Fruit fly (Drosophila melanogaster) whole organism, embryonic: ENCODE data around the gene CG7408.

Experiments used
- B-H2 ChIP-seq: fragments of 200-800 bp; sonication (Bioruptor generic); optimal IDR thresholded peaks from 2 replicates; lab custom pipeline; 2018; ENCODE audit warnings: missing biosample characterization, mild to moderate bottlenecking, missing genetic modification characterization
- BtbVII ChIP-seq: fragments of 200-800 bp; sonication (Bioruptor generic); optimal IDR thresholded peaks from 3 replicates; lab custom pipeline; 2017; ENCODE audit warnings: missing biosample characterization, mild to moderate bottlenecking, missing genetic modification characterization
- CG10543 ChIP-seq: fragments of 200-800 bp; sonication (Bioruptor generic); optimal IDR thresholded peaks from 3 replicates; lab custom pipeline; 2017; ENCODE audit warnings: missing biosample characterization, mild to moderate bottlenecking, missing genetic modification characterization, moderate library complexity
- CG11085 ChIP-seq: fragments of 200-800 bp; sonication (Bioruptor generic); IDR thresholded peaks from 2 replicates; pipeline ENCODE4 v1.3.6; 2022; ENCODE audit warnings: missing biosample characterization, missing genetic modification characterization
- CG11093 ChIP-seq: fragments of 200-800 bp; sonication (Bioruptor generic); IDR thresholded peaks from 3 replicates; pipeline ENCODE4 v1.3.6; 2022; ENCODE audit warnings: missing biosample characterization, missing genetic modification characterization
- CG13287 ChIP-seq: fragments of 200-800 bp; sonication (Bioruptor generic); IDR thresholded peaks from 2 replicates; pipeline ENCODE4 v1.3.6; 2022; ENCODE audit warnings: missing biosample characterization, missing genetic modification characterization; ENCODE audit not compliant: partially characterized antibody
- CG14860 ChIP-seq: fragments of 200-800 bp; sonication (Bioruptor generic); IDR thresholded peaks from 3 replicates; pipeline ENCODE4 v1.3.6; 2022; ENCODE audit warnings: missing biosample characterization, missing genetic modification characterization; ENCODE audit not compliant: partially characterized antibody
- CG14965 ChIP-seq: fragments of 200-800 bp; sonication (Bioruptor generic); optimal IDR thresholded peaks from 2 replicates; lab custom pipeline; 2016; ENCODE audit warnings: missing biosample characterization, missing genetic modification characterization, borderline replicate concordance
- CG15073 ChIP-seq: fragments of 200-800 bp; sonication (Bioruptor generic); optimal IDR thresholded peaks from 2 replicates; lab custom pipeline; 2016; ENCODE audit warnings: missing biosample characterization, missing genetic modification characterization
- CG17359 ChIP-seq: fragments of 200-800 bp; sonication (Bioruptor generic); optimal IDR thresholded peaks from 3 replicates; lab custom pipeline; 2018; ENCODE audit warnings: missing biosample characterization, mild to moderate bottlenecking, missing genetic modification characterization, moderate library complexity
- CG17385 ChIP-seq: fragments of 200-800 bp; sonication (Bioruptor generic); optimal IDR thresholded peaks from 3 replicates; lab custom pipeline; 2018; ENCODE audit warnings: missing biosample characterization, mild to moderate bottlenecking, missing genetic modification characterization
- CG17829 ChIP-seq: fragments of 200-800 bp; optimal IDR thresholded peaks from 2 replicates; lab custom pipeline; 2019; ENCODE audit warnings: missing biosample characterization, mild to moderate bottlenecking, missing genetic modification characterization, moderate library complexity
- CG31441 ChIP-seq: fragments of 200-800 bp; sonication (Bioruptor generic); IDR thresholded peaks from 2 replicates; pipeline ENCODE4 v1.3.6; 2022; ENCODE audit warnings: missing biosample characterization, missing genetic modification characterization
- CG3407 ChIP-seq: fragments of 200-800 bp; sonication (Bioruptor generic); optimal IDR thresholded peaks from 2 replicates; lab custom pipeline; 2018; ENCODE audit warnings: missing biosample characterization, mild to moderate bottlenecking, missing genetic modification characterization
- CG5953 ChIP-seq: fragments of 200-800 bp; sonication (Bioruptor generic); IDR thresholded peaks from 2 replicates; pipeline ENCODE4 v1.3.6; 2022; ENCODE audit warnings: missing biosample characterization, missing genetic modification characterization
- CG7839 ChIP-seq: fragments of 200-800 bp; sonication (Bioruptor generic); optimal IDR thresholded peaks from 3 replicates; lab custom pipeline; 2018; ENCODE audit warnings: missing biosample characterization, mild to moderate bottlenecking, missing genetic modification characterization, moderate library complexity
- CG7987 ChIP-seq: fragments of 200-800 bp; sonication (Bioruptor generic); optimal IDR thresholded peaks from 2 replicates; lab custom pipeline; 2018; ENCODE audit warnings: missing biosample characterization, mild to moderate bottlenecking, missing genetic modification characterization, moderate library complexity
- CG8388 ChIP-seq: fragments of 200-800 bp; sonication (Bioruptor generic); optimal IDR thresholded peaks from 2 replicates; lab custom pipeline; 2019; ENCODE audit warnings: missing biosample characterization, mild to moderate bottlenecking, missing genetic modification characterization, moderate library complexity
- CG9876 ChIP-seq: fragments of 200-800 bp; sonication (Bioruptor generic); optimal IDR thresholded peaks from 2 replicates; lab custom pipeline; 2016; ENCODE audit warnings: missing biosample characterization, missing genetic modification characterization
- E2f1 ChIP-seq: fragments of 200-800 bp; sonication (Bioruptor generic); IDR thresholded peaks from 2 replicates; pipeline ENCODE4 v1.3.6; 2022; ENCODE audit warnings: missing biosample characterization, missing genetic modification characterization
- Hey ChIP-seq: fragments of 200-800 bp; sonication (Bioruptor generic); optimal IDR thresholded peaks from 3 replicates; lab custom pipeline; 2018; ENCODE audit warnings: missing biosample characterization, mild to moderate bottlenecking, missing genetic modification characterization
- HmgD ChIP-seq: fragments of 200-800 bp; sonication (Bioruptor generic); optimal IDR thresholded peaks from 3 replicates; lab custom pipeline; 2016; ENCODE audit warnings: missing biosample characterization, missing genetic modification characterization
- Hr3 ChIP-seq: fragments of 200-800 bp; sonication (Bioruptor generic); optimal IDR thresholded peaks from 3 replicates; lab custom pipeline; 2016; ENCODE audit warnings: missing biosample characterization, missing genetic modification characterization
- MBD-R2 ChIP-seq: fragments of 200-800 bp; sonication (Bioruptor generic); IDR thresholded peaks from 2 replicates; pipeline ENCODE4 v1.3.6; 2022; ENCODE audit warnings: missing biosample characterization, missing genetic modification characterization
- Med ChIP-seq: fragments of 200-800 bp; sonication (Bioruptor generic); peaks from one replicate; lab custom pipeline; 2016; ENCODE audit warnings: missing biosample characterization, missing genetic modification characterization, mild to moderate bottlenecking, inconsistent platforms, moderate library complexity
- Mes4 ChIP-seq: fragments of 200-800 bp; sonication (Bioruptor generic); optimal IDR thresholded peaks from 2 replicates; lab custom pipeline; 2016; ENCODE audit warnings: missing biosample characterization, missing genetic modification characterization
- Opbp ChIP-seq: fragments of 200-800 bp; sonication (Bioruptor generic); IDR thresholded peaks from 3 replicates; pipeline ENCODE4 v1.3.6; 2022; ENCODE audit warnings: missing biosample characterization, missing genetic modification characterization; ENCODE audit not compliant: partially characterized antibody
- Pdp1 ChIP-seq, 2 experiments: fragments of 200-800 bp; sonication (Bioruptor generic); optimal IDR thresholded peaks; 3 replicates each; lab custom pipeline; 2016; ENCODE audit warnings: missing biosample characterization in 2 of 2, missing genetic modification characterization in 2 of 2, mild to moderate bottlenecking in 1 of 2, moderate library complexity in 1 of 2
- Scr ChIP-seq: fragments of 200-800 bp; sonication (Bioruptor generic); IDR thresholded peaks from 2 replicates; pipeline ENCODE4 v1.3.6; 2022; ENCODE audit warnings: missing biosample characterization, missing genetic modification characterization; ENCODE audit not compliant: partially characterized antibody
- Taf1 ChIP-seq: fragments of 200-800 bp; sonication (Bioruptor generic); IDR thresholded peaks from 2 replicates; pipeline ENCODE4 v1.3.6; 2022; ENCODE audit warnings: missing biosample characterization, missing genetic modification characterization
- ato ChIP-seq: fragments of 200-800 bp; sonication (Bioruptor generic); IDR thresholded peaks from 2 replicates; pipeline ENCODE4 v1.3.6; 2022; ENCODE audit warnings: missing biosample characterization, missing genetic modification characterization; ENCODE audit not compliant: partially characterized antibody
- cas ChIP-seq: fragments of 200-800 bp; sonication (Bioruptor generic); IDR thresholded peaks from 2 replicates; pipeline ENCODE4 v1.3.6; 2022; ENCODE audit warnings: missing biosample characterization, missing genetic modification characterization
- chinmo ChIP-seq: fragments of 200-800 bp; sonication (Bioruptor generic); IDR thresholded peaks from 4 replicates; pipeline ENCODE4 v1.3.6; 2022; ENCODE audit warnings: missing biosample characterization, missing genetic modification characterization; ENCODE audit not compliant: partially characterized antibody
- en ChIP-seq: fragments of 200-800 bp; sonication (Bioruptor generic); optimal IDR thresholded peaks from 2 replicates; lab custom pipeline; 2016; ENCODE audit warnings: missing biosample characterization, missing genetic modification characterization
- eyg ChIP-seq: fragments of 200-800 bp; sonication (Bioruptor generic); optimal IDR thresholded peaks from 3 replicates; lab custom pipeline; 2016; ENCODE audit warnings: missing biosample characterization, missing genetic modification characterization
- fd3F ChIP-seq: fragments of 200-800 bp; sonication (Bioruptor generic); optimal IDR thresholded peaks from 2 replicates; lab custom pipeline; 2018; ENCODE audit warnings: missing biosample characterization, mild to moderate bottlenecking, missing genetic modification characterization, moderate library complexity
- gem ChIP-seq: fragments of 200-800 bp; sonication (Bioruptor generic); optimal IDR thresholded peaks from 2 replicates; lab custom pipeline; 2019; ENCODE audit warnings: missing biosample characterization, mild to moderate bottlenecking, missing genetic modification characterization, moderate library complexity
- grau ChIP-seq: fragments of 200-800 bp; optimal IDR thresholded peaks from 3 replicates; lab custom pipeline; 2019; ENCODE audit warnings: missing biosample characterization, mild to moderate bottlenecking, missing genetic modification characterization, moderate library complexity
- kay ChIP-seq: fragments of 200-800 bp; sonication (Bioruptor generic); optimal IDR thresholded peaks from 2 replicates; lab custom pipeline; 2016; ENCODE audit warnings: missing biosample characterization, missing genetic modification characterization
- mirr ChIP-seq: fragments of 200-800 bp; sonication (Bioruptor generic); optimal IDR thresholded peaks from 3 replicates; lab custom pipeline; 2018; ENCODE audit warnings: missing biosample characterization, mild to moderate bottlenecking, missing genetic modification characterization
- nau ChIP-seq: fragments of 200-800 bp; sonication (Bioruptor generic); optimal IDR thresholded peaks from 3 replicates; lab custom pipeline; 2017; ENCODE audit warnings: missing biosample characterization, mild to moderate bottlenecking, missing genetic modification characterization, missing genetic modification reagents
- nmo ChIP-seq: fragments of 200-800 bp; sonication (Bioruptor generic); optimal IDR thresholded peaks from 2 replicates; lab custom pipeline; 2018; ENCODE audit warnings: missing biosample characterization, mild to moderate bottlenecking, missing genetic modification characterization, moderate library complexity
- pho ChIP-seq: fragments of 200-800 bp; sonication (Bioruptor generic); optimal IDR thresholded peaks from 2 replicates; lab custom pipeline; 2016; ENCODE audit warnings: missing biosample characterization, missing genetic modification characterization
- prd ChIP-seq, 3 experiments: fragments of >200 bp in 2 of 3; fragments of 200-800 bp in 1 of 3; sonication (Bioruptor generic) in 1 of 3; optimal IDR thresholded peaks in 2 of 3; IDR thresholded peaks in 1 of 3; 2 replicates in 2 of 3; 3 replicates in 1 of 3; pipeline versions ENCODE4 v1.3.6 to Lab custom; 2017 to 2022; ENCODE audit warnings: missing biosample characterization in 1 of 3, missing genetic modification characterization in 1 of 3
- salm ChIP-seq: fragments of 200-800 bp; sonication (Bioruptor generic); optimal IDR thresholded peaks from 2 replicates; lab custom pipeline; 2018; ENCODE audit warnings: missing biosample characterization, mild to moderate bottlenecking, missing genetic modification characterization
- scrt ChIP-seq: fragments of 200-800 bp; sonication (Bioruptor generic); optimal IDR thresholded peaks from 2 replicates; lab custom pipeline; 2018; ENCODE audit warnings: missing biosample characterization, mild to moderate bottlenecking, missing genetic modification characterization, moderate library complexity
- slbo ChIP-seq: fragments of 200-800 bp; sonication (Bioruptor generic); IDR thresholded peaks from 2 replicates; pipeline ENCODE4 v1.3.6; 2022; ENCODE audit warnings: missing biosample characterization, missing genetic modification characterization
- sna ChIP-seq: fragments of 200-800 bp; sonication (Bioruptor generic); IDR thresholded peaks from 2 replicates; pipeline ENCODE4 v1.3.6; 2022; ENCODE audit warnings: missing biosample characterization, missing genetic modification characterization; ENCODE audit not compliant: partially characterized antibody

The CG7408 gene

DNA sequence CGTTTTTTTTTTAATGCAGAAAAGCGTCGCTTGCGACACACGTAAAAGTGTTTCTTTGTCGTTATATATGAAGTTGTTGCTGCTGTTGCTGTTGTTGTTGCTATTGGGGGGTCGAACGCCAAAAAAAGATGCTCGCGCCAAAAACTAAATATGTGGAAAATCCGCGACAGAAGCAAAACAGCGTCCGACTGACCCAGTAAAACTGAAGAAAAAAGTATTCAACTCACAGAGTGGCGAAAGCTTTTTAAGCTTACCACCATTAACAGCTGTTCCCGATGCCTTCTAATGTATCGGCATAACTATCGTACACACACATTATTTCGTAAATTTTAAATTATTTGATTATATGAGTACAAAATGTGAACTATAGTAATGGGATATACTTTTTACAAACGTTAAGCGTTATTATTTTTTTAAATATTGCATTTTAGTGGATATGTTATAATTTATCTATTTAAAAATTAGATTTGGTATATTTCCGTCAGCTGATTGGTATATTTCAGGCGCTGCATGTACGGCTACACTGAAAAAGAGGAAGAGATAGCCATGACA, 28.8 kb downstream of the CG7408 start, which contains the start of the genes Prestin and Wdr92 (continued):
- TF ChIP-seq slbo (GFP tag; lab: Robert Waterston, UW) (peak; percentile 32; the same call in 1 of the 2 replicates), gem (tag; lab: Kevin White, UChicago) (peak; percentile 15), CG7839 (tag; lab: Kevin White, UChicago) (peak; percentile 9), CG9876 (GFP tag; lab: Kevin White, UChicago) (no peak), CG10543 (GFP tag; lab: Kevin White, UChicago) (peak; percentile 45), chinmo (peak; percentile 96), CG8388 (GFP tag; lab: Kevin White, UChicago) (no peak), CG17385 (peak; percentile 94), eyg (no peak), HmgD (GFP tag; lab: Kevin White, UChicago) (no peak), B-H2 (GFP tag; lab: Kevin White, UChicago) (peak; percentile 51), CG31441 (GFP tag; lab: Robert Waterston, UW) (peak; percentile 53; the same call in 1 of the 2 replicates), Hr3 (GFP tag; lab: Kevin White, UChicago) (peak; percentile 32), CG3407 (GFP tag; lab: Kevin White, UChicago) (no peak), CG13287 (GFP tag; lab: Robert Waterston, UW) (peak; percentile 90), en (GFP tag; lab: Kevin White, UChicago) (no peak), MBD-R2 (GFP tag; lab: Robert Waterston, UW) (peak; percentile 52), nmo (GFP tag; lab: Kevin White, UChicago) (peak; percentile 47), grau (peak; percentile 23), kay (GFP tag; lab: Kevin White, UChicago) (no peak), Mes4 (GFP tag; lab: Kevin White, UChicago) (no peak), CG14860 (peak; percentile 75), Opbp (peak; percentile 77), mirr (peak; percentile 44), nau (GFP tag; lab: Kevin White, UChicago) (peak; percentile 5), Scr (GFP tag; lab: Robert Waterston, UW) (peak; percentile 90), CG11085 (GFP tag; lab: Robert Waterston, UW) (no peak), salm (tag; lab: Kevin White, UChicago) (no peak), CG11093 (GFP tag; lab: Robert Waterston, UW) (no peak), CG17359 (peak; percentile 28), sna (GFP tag; lab: Robert Waterston, UW) (peak; percentile 94), fd3F (no peak), pho (GFP tag; lab: Kevin White, UChicago) (no peak), ato (GFP tag; lab: Robert Waterston, UW) (peak; percentile 52; the same call in 1 of the 2 replicates), BtbVII (GFP tag; lab: Kevin White, UChicago) (no peak), E2f1 (peak; percentile 65; the same call in 1 of the 2 replicates), cas (GFP tag; lab: Robert Waterston, UW) (no peak), CG17829 (tag; lab: Kevin White, UChicago) (peak; percentile 19), prd (optimal IDR thresholded peaks at IDR 0.05; lab: Kevin White, UChicago) (no peak), prd (GFP tag; IDR thresholded peaks at IDR 0.05; lab: Robert Waterston, UW) (no peak), Taf1 (GFP tag; lab: Robert Waterston, UW) (no peak), CG7987 (GFP tag; lab: Kevin White, UChicago) (peak; percentile 54), CG5953 (GFP tag; lab: Robert Waterston, UW) (no peak), Hey (no peak), CG14965 (GFP tag; lab: Kevin White, UChicago) (no peak), Pdp1 (GFP tag; optimal IDR thresholded peaks at IDR 0.05; lab: Kevin White, UChicago) (peak in 1 of 2 experiments; percentile 82), scrt (peak; percentile 56), CG15073 (GFP tag; lab: Kevin White, UChicago) (no peak), Med (GFP tag; lab: Kevin White, UChicago) (peak; percentile 94)
